Fruit fly (Drosophila melanogaster): ENCODE results near the gene CG13293.

Gene CG13293

DNA sequence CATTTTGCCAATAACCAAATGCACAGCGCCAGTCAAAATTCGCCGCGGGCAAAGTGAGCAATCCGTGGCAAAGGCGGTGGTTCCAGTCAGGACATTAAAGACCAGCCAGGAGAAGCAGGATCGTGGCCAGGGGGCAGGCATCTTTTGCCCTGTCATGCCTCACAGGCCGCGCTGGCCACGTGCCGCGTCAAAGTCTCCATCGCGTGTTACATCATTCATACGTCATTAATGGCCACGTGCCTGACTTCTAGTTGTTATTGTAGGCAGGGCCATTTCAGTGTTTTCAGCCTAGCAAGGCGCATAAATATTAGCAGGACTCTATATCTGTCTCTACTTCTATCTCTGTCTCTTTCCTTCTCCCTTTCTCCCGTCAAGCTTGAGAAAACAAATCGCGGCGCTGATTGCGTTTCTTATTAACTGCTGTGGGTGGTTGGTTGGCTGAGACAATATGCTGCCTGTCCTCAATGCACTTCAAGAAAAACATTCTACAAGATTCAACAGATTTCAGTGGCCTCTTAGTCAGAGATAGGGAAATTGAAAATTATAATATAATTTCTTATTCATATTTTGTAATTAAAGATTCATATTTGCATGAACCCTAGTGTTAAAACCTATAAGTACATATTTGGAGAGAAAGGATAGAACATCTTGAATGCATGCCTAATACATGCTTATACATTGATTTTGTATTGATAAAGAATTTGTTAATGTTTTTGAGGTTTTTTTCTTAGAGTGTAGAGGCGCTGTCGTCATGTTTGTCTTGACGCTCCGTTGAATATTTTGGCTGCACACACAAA, 25.8 kb downstream of the CG13293 start (continued):
- TF ChIP-seq CG2889 (GFP tag; IDR thresholded peaks at IDR 0.05) (no peak), CG17802 (tag; optimal IDR thresholded peaks at IDR 0.05) (no peak), Usf (GFP tag; optimal IDR thresholded peaks at IDR 0.05) (no peak), CG17361 (GFP tag; IDR thresholded peaks at IDR 0.05) (peak; percentile 50; the same call in 1 of the 3 replicates), CG9876 (GFP tag; optimal IDR thresholded peaks at IDR 0.05) (no peak), ATbp (GFP tag; optimal IDR thresholded peaks at IDR 0.05) (no peak), Side (GFP tag; optimal IDR thresholded peaks at IDR 0.05) (no peak), shn (GFP tag; optimal IDR thresholded peaks at IDR 0.05) (no peak), nmo (GFP tag; optimal IDR thresholded peaks at IDR 0.05) (peak; percentile 23), so (GFP tag; IDR thresholded peaks at IDR 0.05) (no peak), Myb (GFP tag; optimal IDR thresholded peaks at IDR 0.05) (no peak), CG7372 (GFP tag; IDR thresholded peaks at IDR 0.05) (no peak), CG14667 (GFP tag; IDR thresholded peaks at IDR 0.05) (no peak), gfzf (GFP tag; optimal IDR thresholded peaks at IDR 0.05) (no peak), CG31441 (GFP tag; IDR thresholded peaks at IDR 0.05) (peak; percentile 48; the same call in 1 of the 2 replicates), Hsf (GFP tag; optimal IDR thresholded peaks at IDR 0.05) (no peak), tio (GFP tag; optimal IDR thresholded peaks at IDR 0.05) (no peak), CG5245 (GFP tag; optimal IDR thresholded peaks at IDR 0.05) (no peak), CG12071 (GFP tag; optimal IDR thresholded peaks at IDR 0.05) (no peak), CG4282 (GFP tag; optimal IDR thresholded peaks at IDR 0.05) (no peak), CG18011 (GFP tag; optimal IDR thresholded peaks at IDR 0.05) (no peak), CG11723 (GFP tag; optimal IDR thresholded peaks at IDR 0.05) (no peak), tap (tag; optimal IDR thresholded peaks at IDR 0.05) (peak; percentile 19), CG10654 (GFP tag; optimal IDR thresholded peaks at IDR 0.05) (no peak), CG7357 (GFP tag; IDR thresholded peaks at IDR 0.05) (no peak), trem (tag; optimal IDR thresholded peaks at IDR 0.05) (peak; percentile 11), Lhr (GFP tag; optimal IDR thresholded peaks at IDR 0.05) (no peak), NFAT (GFP tag; IDR thresholded peaks at IDR 0.05) (no peak), Med (GFP tag) (peak; percentile 37), wdn (GFP tag; IDR thresholded peaks at IDR 0.05) (no peak), CHES-1-like (GFP tag; optimal IDR thresholded peaks at IDR 0.05) (no peak), CG2712 (tag; optimal IDR thresholded peaks at IDR 0.05) (peak; percentile 60), Lpt (GFP tag; optimal IDR thresholded peaks at IDR 0.05) (no peak), CG12155 (GFP tag; optimal IDR thresholded peaks at IDR 0.05) (no peak), HmgZ (tag; optimal IDR thresholded peaks at IDR 0.05) (no peak), pan (optimal IDR thresholded peaks at IDR 0.05) (no peak), pan (GFP tag; optimal IDR thresholded peaks at IDR 0.05 in 1 of 2, IDR thresholded peaks at IDR 0.05 in 1 of 2) (no peak), Meics (GFP tag; optimal IDR thresholded peaks at IDR 0.05) (no peak), eve (GFP tag; optimal IDR thresholded peaks at IDR 0.05) (no peak), fd102C (GFP tag; optimal IDR thresholded peaks at IDR 0.05) (no peak), CG13894 (tag; optimal IDR thresholded peaks at IDR 0.05) (no peak), Dbx (GFP tag; IDR thresholded peaks at IDR 0.05) (no peak), Nf-YC (tag; optimal IDR thresholded peaks at IDR 0.05) (peak; percentile 20), CG43689 (GFP tag; IDR thresholded peaks at IDR 0.05) (no peak), Max (GFP tag; optimal IDR thresholded peaks at IDR 0.05) (no peak), bcd (GFP tag; optimal IDR thresholded peaks at IDR 0.05) (no peak), CG9215 (GFP tag; IDR thresholded peaks at IDR 0.05) (no peak), ato (GFP tag; IDR thresholded peaks at IDR 0.05; ENCODE audit: partially characterized antibody) (no peak), Jarid2 (GFP tag; optimal IDR thresholded peaks at IDR 0.05) (no peak), jigr1 (GFP tag; IDR thresholded peaks at IDR 0.05) (no peak), amos (GFP tag; IDR thresholded peaks at IDR 0.05; ENCODE audit: partially characterized antibody) (no peak)
